Fruit fly (Drosophila melanogaster): Measurements from ENCODE around the gene ara.

ara gene

dm6 chr3L:12580212-12580676, at the start of gene ara:
TSS of gene ara (plus strand) at chr3L:12580672.
- TF ChIP-seq noc (tag; optimal IDR thresholded peaks at IDR 0.05), result no peak

- no peak for TF ChIP-seq noc (tag; optimal IDR thresholded peaks at IDR 0.05)
These were observed 48.3 kb upstream of the ara start for dm6 chr3L:12532220-12532619.

dm6 chr3L:12533392-12534070, 46.9 kb upstream of the ara start, which contains the start of the genes Tsf2 and CG34242:
TSS of gene Tsf2 (minus strand) at chr3L:12533724.
TSS of gene CG34242 (plus strand) at chr3L:12533996.
- TF ChIP-seq noc (tag; optimal IDR thresholded peaks at IDR 0.05), result no peak

- TF ChIP-seq noc (tag; optimal IDR thresholded peaks at IDR 0.05), result no peak
These were observed 46.2 kb upstream of the ara start, which contains the start of gene Pmm2 for dm6 chr3L:12534318-12534717. TSS of gene Pmm2 (plus strand) at chr3L:12534590.

- no peak for TF ChIP-seq noc (tag; optimal IDR thresholded peaks at IDR 0.05)
These were observed 43.3 kb upstream of the ara start, which contains the start of gene CG4069 for dm6 chr3L:12537123-12537522. TSS of gene CG4069 (minus strand) at chr3L:12537315.

- TF ChIP-seq noc (tag; optimal IDR thresholded peaks at IDR 0.05), result no peak
These were observed 31.0 kb upstream of the ara start for dm6 chr3L:12549471-12549870.

dm6 chr3L:12551671-12552070, 28.8 kb upstream of the ara start:
- TF ChIP-seq noc (tag; optimal IDR thresholded peaks at IDR 0.05), result no peak

dm6 chr3L:12557736-12558135, 22.7 kb upstream of the ara start:
- TF ChIP-seq noc (tag; optimal IDR thresholded peaks at IDR 0.05), result no peak

dm6 chr3L:12559273-12559672, 21.2 kb upstream of the ara start:
- TF ChIP-seq noc (tag; optimal IDR thresholded peaks at IDR 0.05), result no peak

- TF ChIP-seq noc (tag; optimal IDR thresholded peaks at IDR 0.05), result no peak
These were observed 16.2 kb upstream of the ara start for dm6 chr3L:12564284-12564683.

- TF ChIP-seq noc (tag; optimal IDR thresholded peaks at IDR 0.05), result no peak
These were observed 15.5 kb upstream of the ara start for dm6 chr3L:12564979-12565378.

dm6 chr3L:12565422-12565821, 15.1 kb upstream of the ara start:
- TF ChIP-seq noc (tag; optimal IDR thresholded peaks at IDR 0.05), result no peak

- TF ChIP-seq noc (tag; optimal IDR thresholded peaks at IDR 0.05), result no peak
These were observed 14.3 kb upstream of the ara start for dm6 chr3L:12566065-12566730.

dm6 chr3L:12572366-12572765, 8.1 kb upstream of the ara start, which contains the start of gene sowah:
TSS of gene sowah (minus strand) at chr3L:12572542.
- no peak for TF ChIP-seq noc (tag; optimal IDR thresholded peaks at IDR 0.05)

- no peak for TF ChIP-seq noc (tag; optimal IDR thresholded peaks at IDR 0.05)
These were observed 5.6 kb upstream of the ara start for dm6 chr3L:12574867-12575266.

- no peak for TF ChIP-seq noc (tag; optimal IDR thresholded peaks at IDR 0.05)
These were observed 4.5 kb downstream of the ara start for dm6 chr3L:12584977-12585376.

- no peak for TF ChIP-seq noc (tag; optimal IDR thresholded peaks at IDR 0.05)
These were observed 5.3 kb downstream of the ara start for dm6 chr3L:12585761-12586160.
